Fruit fly (Drosophila melanogaster): ENCODE results near the gene UGP.

DNA sequence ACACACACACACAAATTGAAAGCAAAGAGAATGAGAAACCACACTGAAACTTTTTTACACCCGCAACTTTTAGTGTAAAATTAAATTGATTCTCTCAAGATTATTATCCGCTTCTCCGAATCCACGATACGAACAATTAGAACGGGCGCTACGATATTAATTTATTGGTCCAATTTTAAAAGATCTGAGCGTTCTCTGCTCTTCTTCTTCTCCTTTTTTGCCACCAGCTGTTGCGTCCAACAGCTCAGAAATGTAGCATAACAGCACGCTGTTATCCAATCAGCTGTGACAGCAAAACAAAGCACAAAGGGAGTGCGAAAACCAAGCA is at the start of gene UGP, which contains the start of gene Svip:
- TF ChIP-seq CG13204 (GFP tag; optimal IDR thresholded peaks at IDR 0.05) (no peak), CG4496 (GFP tag; IDR thresholded peaks at IDR 0.05) (peak; percentile 68; the same call in 2 of the 3 replicates), CG8301 (tag; optimal IDR thresholded peaks at IDR 0.05) (peak; percentile 17), gl (tag; optimal IDR thresholded peaks at IDR 0.05) (peak; percentile 21), CG15710 (tag; optimal IDR thresholded peaks at IDR 0.05) (peak; percentile 3)
